Fruit fly (Drosophila melanogaster) whole organism, prepupa: ENCODE data around the gene PH4alphaPV.

Experiments
- Blimp-1 ChIP-seq: fragments of 200-800 bp; sonication (Bioruptor generic); optimal IDR thresholded peaks from 3 replicates; lab custom pipeline; 2017; ENCODE audit warnings: missing biosample characterization, missing genetic modification characterization, mild to moderate bottlenecking, moderate library complexity, missing genetic modification reagents
- CG10669 ChIP-seq: fragments of 200-800 bp; sonication (Bioruptor generic); optimal IDR thresholded peaks from 3 replicates; lab custom pipeline; 2018; ENCODE audit warnings: missing biosample characterization, mild to moderate bottlenecking, missing genetic modification characterization, moderate library complexity
- CG11902 ChIP-seq: fragments of 200-800 bp; sonication (Bioruptor generic); optimal IDR thresholded peaks from 3 replicates; lab custom pipeline; 2016; ENCODE audit warnings: missing biosample characterization, missing genetic modification characterization
- CG15336 ChIP-seq: fragments of 200-800 bp; sonication (Bioruptor generic); IDR thresholded peaks from 2 replicates; pipeline ENCODE4 v1.3.6; 2022; ENCODE audit warnings: missing biosample characterization, missing genetic modification characterization
- CG16779 ChIP-seq: fragments of 200-800 bp; sonication (Bioruptor generic); optimal IDR thresholded peaks from 3 replicates; lab custom pipeline; 2017; ENCODE audit warnings: missing biosample characterization, mild to moderate bottlenecking, missing genetic modification characterization
- CG3032 ChIP-seq: fragments of 200-800 bp; optimal IDR thresholded peaks from 2 replicates; lab custom pipeline; 2019; ENCODE audit warnings: missing biosample characterization, mild to moderate bottlenecking, missing genetic modification characterization, moderate library complexity
- CG31627 ChIP-seq: fragments of 200-800 bp; sonication (Bioruptor generic); optimal IDR thresholded peaks from 3 replicates; lab custom pipeline; 2016; ENCODE audit warnings: missing biosample characterization, missing genetic modification characterization
- CG3919 ChIP-seq: fragments of 200-800 bp; sonication (Bioruptor generic); optimal IDR thresholded peaks from 3 replicates; lab custom pipeline; 2016; ENCODE audit warnings: missing biosample characterization, missing genetic modification characterization
- CG4318 ChIP-seq: fragments of 200-800 bp; sonication (Bioruptor generic); optimal IDR thresholded peaks from 3 replicates; lab custom pipeline; 2017; ENCODE audit warnings: missing biosample characterization, mild to moderate bottlenecking, missing genetic modification characterization
- CG6163 ChIP-seq: fragments of 200-800 bp; sonication (Bioruptor generic); IDR thresholded peaks from 3 replicates; pipeline ENCODE4 v1.3.6; 2022; ENCODE audit warnings: missing biosample characterization, missing genetic modification characterization
- CG6808 ChIP-seq: fragments of 200-800 bp; sonication (Bioruptor generic); optimal IDR thresholded peaks from 3 replicates; lab custom pipeline; 2017; ENCODE audit warnings: missing biosample characterization, missing genetic modification characterization, mild to moderate bottlenecking, moderate library complexity, missing genetic modification reagents
- CG6854 ChIP-seq: fragments of 200-800 bp; sonication (Bioruptor generic); optimal IDR thresholded peaks from 2 replicates; lab custom pipeline; 2017; ENCODE audit warnings: missing biosample characterization, mild to moderate bottlenecking, missing genetic modification characterization
- CG8319 ChIP-seq: fragments of 200-800 bp; sonication (Bioruptor generic); optimal IDR thresholded peaks from 3 replicates; lab custom pipeline; 2016; ENCODE audit warnings: missing biosample characterization, missing genetic modification characterization
- CG8632 ChIP-seq: fragments of 200-800 bp; sonication (Bioruptor generic); optimal IDR thresholded peaks from 3 replicates; lab custom pipeline; 2016; ENCODE audit warnings: missing biosample characterization, missing genetic modification characterization
- CG9139 ChIP-seq: fragments of 200-800 bp; sonication (Bioruptor generic); optimal IDR thresholded peaks from 3 replicates; lab custom pipeline; 2017; ENCODE audit warnings: missing biosample characterization, mild to moderate bottlenecking, missing genetic modification characterization
- Eip75B ChIP-seq: fragments of 200-800 bp; sonication (Bioruptor generic); optimal IDR thresholded peaks from 3 replicates; lab custom pipeline; 2016; ENCODE audit warnings: missing biosample characterization, missing genetic modification characterization
- Eip93F ChIP-seq: fragments of 200-800 bp; sonication (Bioruptor generic); optimal IDR thresholded peaks from 2 replicates; lab custom pipeline; 2016; ENCODE audit warnings: missing biosample characterization, mild to moderate bottlenecking, missing genetic modification characterization
- Ets96B ChIP-seq: fragments of 200-800 bp; optimal IDR thresholded peaks from 2 replicates; lab custom pipeline; 2019; ENCODE audit warnings: missing biosample characterization, mild to moderate bottlenecking, missing genetic modification characterization, moderate library complexity
- Gug ChIP-seq: fragments of 200-800 bp; sonication (Bioruptor generic); IDR thresholded peaks from 2 replicates; pipeline ENCODE4 v1.3.6; 2022; ENCODE audit warnings: missing biosample characterization, missing genetic modification characterization
- Hr38 ChIP-seq: sonication (Bioruptor generic); optimal IDR thresholded peaks from 2 replicates; lab custom pipeline; 2016; ENCODE audit warnings: missing biosample characterization, missing genetic modification characterization
- Met ChIP-seq: fragments of 200-800 bp; sonication (Bioruptor generic); optimal IDR thresholded peaks from 3 replicates; lab custom pipeline; 2016; ENCODE audit warnings: missing biosample characterization, missing genetic modification characterization
- OdsH ChIP-seq: fragments of 200-800 bp; sonication (Bioruptor generic); optimal IDR thresholded peaks from 3 replicates; lab custom pipeline; 2016; ENCODE audit warnings: missing biosample characterization, missing genetic modification characterization
- Smox ChIP-seq: fragments of 200-800 bp; sonication (Bioruptor generic); optimal IDR thresholded peaks from 3 replicates; lab custom pipeline; 2016; ENCODE audit warnings: missing biosample characterization, missing genetic modification characterization
- Sox102F ChIP-seq: fragments of 200-800 bp; sonication (Bioruptor generic); optimal IDR thresholded peaks from 2 replicates; lab custom pipeline; 2016; ENCODE audit warnings: missing biosample characterization, mild to moderate bottlenecking, missing genetic modification characterization
- Sox14 ChIP-seq: fragments of 200-800 bp; sonication (Bioruptor generic); optimal IDR thresholded peaks from 3 replicates; lab custom pipeline; 2016; ENCODE audit warnings: missing biosample characterization, missing genetic modification characterization
- Sox15 ChIP-seq: fragments of 200-800 bp; sonication (Bioruptor generic); optimal IDR thresholded peaks from 3 replicates; lab custom pipeline; 2016; ENCODE audit warnings: missing biosample characterization, missing genetic modification characterization
- acj6 ChIP-seq: fragments of 200-800 bp; sonication (Bioruptor generic); optimal IDR thresholded peaks from 3 replicates; lab custom pipeline; 2016; ENCODE audit warnings: missing biosample characterization, missing genetic modification characterization
- cyc ChIP-seq: fragments of 200-800 bp; sonication (Bioruptor generic); optimal IDR thresholded peaks from 3 replicates; lab custom pipeline; 2016; ENCODE audit warnings: missing biosample characterization, missing genetic modification characterization
- dsx ChIP-seq: fragments of 200-800 bp; optimal IDR thresholded peaks from 3 replicates; lab custom pipeline; 2019; ENCODE audit warnings: missing biosample characterization, mild to moderate bottlenecking, missing genetic modification characterization, moderate library complexity; ENCODE audit not compliant: poor library complexity, severe bottlenecking
- esn ChIP-seq: fragments of 200-800 bp; sonication (Bioruptor generic); optimal IDR thresholded peaks from 2 replicates; lab custom pipeline; 2016; ENCODE audit warnings: missing biosample characterization, mild to moderate bottlenecking, missing genetic modification characterization, moderate library complexity
- fd85E ChIP-seq: fragments of 200-800 bp; sonication (Bioruptor generic); optimal IDR thresholded peaks from 3 replicates; lab custom pipeline; 2016; ENCODE audit warnings: missing biosample characterization, missing genetic modification characterization
- fkh ChIP-seq: fragments of 200-800 bp; sonication (Bioruptor generic); optimal IDR thresholded peaks from 3 replicates; lab custom pipeline; 2017; ENCODE audit warnings: missing biosample characterization, mild to moderate bottlenecking, missing genetic modification characterization, moderate library complexity
- net ChIP-seq: fragments of 200-800 bp; sonication (Bioruptor generic); optimal IDR thresholded peaks from 3 replicates; lab custom pipeline; 2016; ENCODE audit warnings: missing biosample characterization, missing genetic modification characterization
- pdm3 ChIP-seq: fragments of 200-800 bp; sonication (Bioruptor generic); optimal IDR thresholded peaks from 3 replicates; lab custom pipeline; 2016; ENCODE audit warnings: missing biosample characterization, missing genetic modification characterization
- spab ChIP-seq: fragments of 200-800 bp; sonication (Bioruptor generic); optimal IDR thresholded peaks from 2 replicates; lab custom pipeline; 2017; ENCODE audit warnings: missing biosample characterization, mild to moderate bottlenecking, missing genetic modification characterization, missing genetic modification reagents
- svp ChIP-seq: fragments of 200-800 bp; sonication (Bioruptor generic); peaks from one replicate; lab custom pipeline; 2016; ENCODE audit warnings: missing biosample characterization, missing genetic modification characterization
- topi ChIP-seq: fragments of 200-800 bp; sonication (Bioruptor generic); optimal IDR thresholded peaks from 3 replicates; lab custom pipeline; 2016; ENCODE audit warnings: missing biosample characterization, missing genetic modification characterization

The PH4alphaPV gene

DNA sequence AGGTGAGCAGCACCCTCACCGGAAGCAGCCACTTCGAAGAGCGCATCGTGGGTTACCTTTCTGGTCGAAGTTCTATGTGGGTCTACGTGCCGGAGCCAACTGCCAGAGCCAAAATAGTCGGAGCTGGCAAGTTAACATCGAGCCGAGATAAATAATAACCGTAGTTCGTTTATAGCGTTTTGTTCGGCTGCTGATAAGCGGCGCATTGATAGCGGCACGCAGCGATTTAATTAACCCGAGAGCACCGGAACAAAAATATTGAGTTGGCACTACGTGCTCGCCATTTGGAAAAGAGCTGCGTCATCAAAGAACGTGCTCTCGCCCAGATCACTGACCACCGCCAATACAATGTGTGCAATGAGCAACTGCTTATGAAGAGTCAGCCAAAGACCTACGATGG lies at the start of gene PH4alphaPV:
PH4alphaPV (minus strand) TSS at position 101 of the 400 bp plus-strand sequence.
- no peak for TF ChIP-seq acj6 (GFP tag; lab: Kevin White, UChicago)
- no peak for TF ChIP-seq CG10669 (GFP tag; lab: Kevin White, UChicago)
- no peak for TF ChIP-seq Eip75B (GFP tag; lab: Kevin White, UChicago)
- no peak for TF ChIP-seq Gug (GFP tag; lab: Robert Waterston, UW)
- TF ChIP-seq CG6163 = no peak
- TF ChIP-seq Ets96B = no peak
- no peak for TF ChIP-seq Blimp-1
- no peak for TF ChIP-seq Smox (GFP tag; lab: Kevin White, UChicago)
- TF ChIP-seq CG15336 (GFP tag; lab: Robert Waterston, UW) = no peak
- TF ChIP-seq spab (GFP tag; lab: Kevin White, UChicago) = no peak
- no peak for TF ChIP-seq svp (GFP tag; lab: Kevin White, UChicago)
- no peak for TF ChIP-seq cyc (GFP tag; lab: Kevin White, UChicago)

dm6 chr3R:30697038-30697437 lies 48.7 kb upstream of the PH4alphaPV start, which contains the start of gene Pka-C2:
Gene Pka-C2 (minus strand): TSS chr3R:30697138.
- TF ChIP-seq topi (GFP tag; lab: Kevin White, UChicago) (no peak), CG8632 (GFP tag; lab: Kevin White, UChicago) (no peak), Sox15 (GFP tag; lab: Kevin White, UChicago) (no peak), fd85E (no peak), CG6808 (GFP tag; lab: Kevin White, UChicago) (no peak), CG11902 (GFP tag; lab: Kevin White, UChicago) (no peak), CG31627 (no peak)

- TF ChIP-seq OdsH (GFP tag; lab: Kevin White, UChicago) (no peak), net (GFP tag; lab: Kevin White, UChicago) (no peak), esn (GFP tag; lab: Kevin White, UChicago) (no peak), CG9139 (GFP tag; lab: Kevin White, UChicago) (no peak), cyc (GFP tag; lab: Kevin White, UChicago) (no peak), Met (GFP tag; lab: Kevin White, UChicago) (no peak), CG8632 (GFP tag; lab: Kevin White, UChicago) (no peak), CG11902 (GFP tag; lab: Kevin White, UChicago) (no peak), pdm3 (GFP tag; lab: Kevin White, UChicago) (no peak), CG16779 (tag; lab: Kevin White, UChicago) (no peak), Hr38 (GFP tag; lab: Kevin White, UChicago) (no peak), CG3032 (tag; lab: Kevin White, UChicago) (no peak), CG3919 (GFP tag; lab: Kevin White, UChicago) (no peak), CG6163 (no peak), CG10669 (GFP tag; lab: Kevin White, UChicago) (no peak), CG4318 (no peak), Eip75B (GFP tag; lab: Kevin White, UChicago) (no peak), dsx (GFP tag; lab: Kevin White, UChicago) (no peak)
Observed at dm6 chr3R:30695398-30695797, 47.0 kb upstream of the PH4alphaPV start, which contains the start of gene CG12069. Gene CG12069 (minus strand): TSS chr3R:30695498.

DNA sequence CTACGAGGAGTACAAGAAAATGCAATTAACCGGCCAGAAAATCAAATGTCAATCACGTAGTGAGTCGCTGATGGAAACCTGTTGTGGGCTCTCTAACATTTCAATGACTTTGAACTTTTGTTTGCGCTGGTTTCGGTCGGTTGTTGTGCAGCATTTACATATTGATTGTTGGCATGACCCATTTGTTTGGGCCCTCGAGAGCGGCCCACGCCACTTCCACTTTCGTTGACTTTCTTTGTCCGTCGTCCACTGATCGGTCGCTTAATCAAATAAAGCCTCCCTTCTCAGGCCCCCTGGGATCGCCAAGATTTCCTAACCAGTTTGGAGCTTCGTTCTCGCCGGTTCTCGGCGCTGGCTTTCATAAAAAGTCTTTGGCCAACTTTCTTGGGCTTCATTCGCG lies 41.9 kb upstream of the PH4alphaPV start, which contains the start of gene Spn100A:
Spn100A (plus strand) TSS at position 392 of the 400 bp plus-strand sequence.
- no peak for TF ChIP-seq CG8319
- peak; percentile 48 for TF ChIP-seq Sox14 (GFP tag; lab: Kevin White, UChicago)
- peak; percentile 28 for TF ChIP-seq Eip75B (GFP tag; lab: Kevin White, UChicago)
- peak; percentile 34 for TF ChIP-seq fkh (GFP tag; lab: Kevin White, UChicago)
- peak; percentile 10 for TF ChIP-seq svp (GFP tag; lab: Kevin White, UChicago)
- TF ChIP-seq Blimp-1 = peak; percentile 99
- TF ChIP-seq Eip93F (GFP tag; lab: Kevin White, UChicago) = no peak
- peak; percentile 19 for TF ChIP-seq CG6854 (GFP tag; lab: Kevin White, UChicago)
- TF ChIP-seq Sox102F (GFP tag; lab: Kevin White, UChicago) = peak; percentile 24
